Worm (Caenorhabditis elegans) whole organism, L1 larva: ENCODE data around the gene smc-5.

Experiments
- C04F5.9 ChIP-seq: sonication (generic microtip); optimal IDR thresholded peaks from 2 replicates; lab custom pipeline; 2016; ENCODE audit warnings: missing genetic modification characterization, missing compliant biosample characterization
- C16A3.4 ChIP-seq: fragments of 150-350 bp; optimal IDR thresholded peaks from 2 replicates; lab custom pipeline; 2014; ENCODE audit warnings: missing biosample characterization, missing genetic modification characterization
- C34B4.2 ChIP-seq: sonication (generic microtip); optimal IDR thresholded peaks from 2 replicates; lab custom pipeline; 2017; ENCODE audit warnings: mild to moderate bottlenecking, missing genetic modification characterization, missing compliant biosample characterization
- alr-1 ChIP-seq: fragments of 200-800 bp; sonication (Bioruptor generic); optimal IDR thresholded peaks from 2 replicates; lab custom pipeline; 2018; ENCODE audit warnings: borderline replicate concordance, mild to moderate bottlenecking, missing genetic modification characterization, missing compliant biosample characterization
- aly-2 ChIP-seq: fragments of 150-350 bp; optimal IDR thresholded peaks from 2 replicates; lab custom pipeline; 2014; ENCODE audit warnings: missing biosample characterization, missing genetic modification characterization
- ama-1 ChIP-seq: fragments of 150-350 bp; optimal IDR thresholded peaks from 2 replicates; lab custom pipeline; 2014
- ceh-8 ChIP-seq: fragments of 200-800 bp; sonication (Bioruptor generic); optimal IDR thresholded peaks from 2 replicates; lab custom pipeline; 2018; ENCODE audit warnings: mild to moderate bottlenecking, missing genetic modification characterization, moderate library complexity, missing compliant biosample characterization
- ceh-82 ChIP-seq, 3 experiments: fragments of 150-350 bp in 1 of 3; sonication (generic microtip) in 2 of 3; optimal IDR thresholded peaks; 2 replicates each; lab custom pipeline; 2014 to 2017; ENCODE audit warnings: missing biosample characterization in 3 of 3, missing genetic modification characterization in 3 of 3
- dsc-1 ChIP-seq: sonication (generic microtip); optimal IDR thresholded peaks from 2 replicates; lab custom pipeline; 2016; ENCODE audit warnings: mild to moderate bottlenecking, missing genetic modification characterization, missing compliant biosample characterization
- efl-1 ChIP-seq, 4 experiments: fragments of 150-350 bp; optimal IDR thresholded peaks in 3 of 4; peaks in 1 of 4; 1 replicate in 1 of 4; 2 replicates in 3 of 4; lab custom pipeline; 2014; ENCODE audit warnings: missing biosample characterization in 2 of 4, missing genetic modification characterization in 2 of 4, missing genetic modification reagents in 2 of 4
- efl-3 ChIP-seq: fragments of 200-800 bp; sonication (Bioruptor generic); optimal IDR thresholded peaks from 2 replicates; lab custom pipeline; 2018; ENCODE audit warnings: mild to moderate bottlenecking, missing genetic modification characterization, missing compliant biosample characterization
- elt-2 ChIP-seq: sonication (generic microtip); optimal IDR thresholded peaks from 2 replicates; lab custom pipeline; 2016; ENCODE audit warnings: missing genetic modification characterization, mild to moderate bottlenecking, inconsistent platforms, missing compliant biosample characterization, missing genetic modification reagents
- elt-3 ChIP-seq, 6 experiments: fragments of 150-350 bp in 1 of 6; sonication (generic microtip); optimal IDR thresholded peaks; 2 replicates each; lab custom pipeline; 2017 to 2018; ENCODE audit warnings: missing biosample characterization in 6 of 6, missing genetic modification characterization in 6 of 6, inconsistent platforms in 1 of 6
- fkh-10 ChIP-seq: sonication (generic microtip); optimal IDR thresholded peaks from 2 replicates; lab custom pipeline; 2017; ENCODE audit warnings: missing biosample characterization, missing genetic modification reagents, missing genetic modification characterization
- fkh-8 ChIP-seq: sonication (generic microtip); optimal IDR thresholded peaks from 2 replicates; lab custom pipeline; 2016; ENCODE audit warnings: mild to moderate bottlenecking, missing genetic modification characterization, missing compliant biosample characterization
- hlh-17 ChIP-seq: fragments of 200-800 bp; sonication (Bioruptor generic); optimal IDR thresholded peaks from 2 replicates; lab custom pipeline; 2018; ENCODE audit warnings: missing genetic modification characterization, mild to moderate bottlenecking, missing compliant biosample characterization, moderate library complexity, borderline replicate concordance
- hlh-4 ChIP-seq: sonication (generic microtip); optimal IDR thresholded peaks from 2 replicates; lab custom pipeline; 2016; ENCODE audit warnings: mild to moderate bottlenecking, missing genetic modification characterization, missing compliant biosample characterization
- irx-1 ChIP-seq: sonication (generic microtip); optimal IDR thresholded peaks from 2 replicates; lab custom pipeline; 2016; ENCODE audit warnings: missing genetic modification characterization, missing compliant biosample characterization
- lin-13 ChIP-seq: fragments of 150-350 bp; optimal IDR thresholded peaks from 2 replicates; lab custom pipeline; 2014; ENCODE audit warnings: missing biosample characterization, missing genetic modification reagents, missing genetic modification characterization
- lin-15B ChIP-seq: fragments of 150-350 bp; sonication (generic microtip); optimal IDR thresholded peaks from 3 replicates; lab custom pipeline; 2014; ENCODE audit warnings: missing biosample characterization, missing genetic modification characterization
- lin-39 ChIP-seq: fragments of 150-350 bp; optimal IDR thresholded peaks from 2 replicates; lab custom pipeline; 2014; ENCODE audit warnings: missing biosample characterization, missing genetic modification reagents, missing genetic modification characterization
- mab-9 ChIP-seq: fragments of 200-800 bp; sonication (Bioruptor generic); IDR thresholded peaks from 2 replicates; pipeline ENCODE4 v1.3.6; 2022; ENCODE audit warnings: missing genetic modification reagents, missing genetic modification characterization, missing compliant biosample characterization
- mdl-1 ChIP-seq, 2 experiments: fragments of 150-350 bp; optimal IDR thresholded peaks; 2 replicates each; lab custom pipeline; 2014 to 2017; ENCODE audit warnings: missing biosample characterization in 2 of 2, missing genetic modification characterization in 2 of 2, inconsistent platforms in 1 of 2
- nhr-11 ChIP-seq: fragments of 150-350 bp; optimal IDR thresholded peaks from 2 replicates; lab custom pipeline; 2014; ENCODE audit warnings: missing biosample characterization, missing genetic modification characterization
- nhr-19 ChIP-seq: fragments of 200-800 bp; sonication (Bioruptor generic); conservative IDR thresholded peaks from 2 replicates; pipeline ENCODE4 v1.3.6; 2022; ENCODE audit warnings: missing genetic modification characterization, missing compliant biosample characterization
- nhr-20 ChIP-seq: sonication (generic microtip); optimal IDR thresholded peaks from 2 replicates; lab custom pipeline; 2016; ENCODE audit warnings: mild to moderate bottlenecking, missing genetic modification characterization, missing compliant biosample characterization
- nhr-237 ChIP-seq: fragments of 150-350 bp; optimal IDR thresholded peaks from 2 replicates; lab custom pipeline; 2014; ENCODE audit warnings: missing biosample characterization, missing genetic modification characterization
- nhr-28 ChIP-seq: fragments of 150-350 bp; optimal IDR thresholded peaks from 2 replicates; lab custom pipeline; 2014; ENCODE audit warnings: missing biosample characterization, missing genetic modification characterization
- nhr-47 ChIP-seq: sonication (generic microtip); optimal IDR thresholded peaks from 2 replicates; lab custom pipeline; 2016; ENCODE audit warnings: mild to moderate bottlenecking, missing genetic modification characterization, moderate library complexity, missing compliant biosample characterization
- nhr-76 ChIP-seq: sonication (generic microtip); optimal IDR thresholded peaks from 2 replicates; lab custom pipeline; 2017; ENCODE audit warnings: missing biosample characterization, missing genetic modification characterization
- nhr-77 ChIP-seq: fragments of 150-350 bp; optimal IDR thresholded peaks from 2 replicates; lab custom pipeline; 2014; ENCODE audit warnings: missing biosample characterization, missing genetic modification characterization
- nhr-84 ChIP-seq: sonication (generic microtip); optimal IDR thresholded peaks from 2 replicates; lab custom pipeline; 2017; ENCODE audit warnings: missing biosample characterization, missing genetic modification characterization
- nhr-85 ChIP-seq: sonication (generic microtip); peaks from one replicate; lab custom pipeline; 2016; ENCODE audit warnings: missing genetic modification characterization, inconsistent platforms, missing compliant biosample characterization
- nhr-90 ChIP-seq: sonication (generic microtip); optimal IDR thresholded peaks from 2 replicates; lab custom pipeline; 2016; ENCODE audit warnings: mild to moderate bottlenecking, missing genetic modification characterization, missing compliant biosample characterization; ENCODE audit not compliant: poor library complexity
- rnt-1 ChIP-seq: sonication (generic microtip); optimal IDR thresholded peaks from 2 replicates; lab custom pipeline; 2016; ENCODE audit warnings: mild to moderate bottlenecking, missing genetic modification characterization, moderate library complexity, missing compliant biosample characterization
- snpc-4 ChIP-seq: fragments of 150-350 bp; optimal IDR thresholded peaks from 2 replicates; lab custom pipeline; 2014; ENCODE audit warnings: missing biosample characterization, missing genetic modification characterization
- snu-23 ChIP-seq: sonication (generic microtip); optimal IDR thresholded peaks from 2 replicates; lab custom pipeline; 2016; ENCODE audit warnings: missing genetic modification characterization, missing compliant biosample characterization
- sox-4 ChIP-seq: sonication (generic microtip); optimal IDR thresholded peaks from 2 replicates; lab custom pipeline; 2016; ENCODE audit warnings: missing genetic modification characterization, missing compliant biosample characterization
- sptf-1 ChIP-seq: fragments of 150-350 bp; optimal IDR thresholded peaks from 2 replicates; lab custom pipeline; 2014; ENCODE audit warnings: missing biosample characterization, missing genetic modification characterization
- unc-30 ChIP-seq: sonication (generic microtip); optimal IDR thresholded peaks from 2 replicates; lab custom pipeline; 2017; ENCODE audit warnings: missing biosample characterization, missing genetic modification characterization
- unc-62 ChIP-seq: fragments of 150-350 bp; optimal IDR thresholded peaks from 2 replicates; lab custom pipeline; 2014; ENCODE audit warnings: missing biosample characterization, missing genetic modification reagents, missing genetic modification characterization
- unc-86 ChIP-seq: sonication (generic microtip); optimal IDR thresholded peaks from 2 replicates; lab custom pipeline; 2016; ENCODE audit warnings: missing genetic modification characterization, missing compliant biosample characterization
- unc-98 ChIP-seq: fragments of 200-800 bp; sonication (Bioruptor generic); IDR thresholded peaks from 2 replicates; pipeline ENCODE4 v1.3.6; 2022; ENCODE audit warnings: missing genetic modification characterization, missing compliant biosample characterization
- vab-15 ChIP-seq: sonication (generic microtip); optimal IDR thresholded peaks from 2 replicates; lab custom pipeline; 2017; ENCODE audit warnings: missing genotype, mild to moderate bottlenecking, missing genetic modification characterization, missing compliant biosample characterization
- xbp-1 ChIP-seq: sonication (generic microtip); optimal IDR thresholded peaks from 2 replicates; lab custom pipeline; 2016; ENCODE audit warnings: missing genetic modification characterization, missing compliant biosample characterization
- zag-1 ChIP-seq: fragments of 150-350 bp; optimal IDR thresholded peaks from 2 replicates; lab custom pipeline; 2014; ENCODE audit warnings: missing biosample characterization, missing genetic modification characterization
- zip-4 ChIP-seq: fragments of 200-800 bp; sonication (Bioruptor generic); optimal IDR thresholded peaks from 2 replicates; lab custom pipeline; 2018; ENCODE audit warnings: mild to moderate bottlenecking, missing genetic modification characterization, moderate library complexity, missing compliant biosample characterization
- ztf-11 ChIP-seq, 2 experiments: sonication (generic microtip); optimal IDR thresholded peaks; 2 replicates each; lab custom pipeline; 2016 to 2017; ENCODE audit warnings: missing genetic modification characterization in 2 of 2, missing biosample characterization in 1 of 2, missing compliant biosample characterization in 1 of 2
- ztf-4 ChIP-seq: fragments of 150-350 bp; optimal IDR thresholded peaks from 2 replicates; lab custom pipeline; 2014; ENCODE audit warnings: missing biosample characterization, missing genetic modification characterization

smc-5 gene

ce11 chrII:5071265-5071664, 9.3 kb downstream of the smc-5 start, which contains the start of gene C27A2.7:
C27A2.7 (minus strand) TSS chrII:5071365.
- TF ChIP-seq rnt-1 (tag; lab: Kevin White, UChicago) (no peak), nhr-11 (tag; lab: Kevin White, UChicago) (no peak), nhr-85 (no peak), xbp-1 (tag; lab: Kevin White, UChicago) (no peak), elt-2 (tag; lab: Kevin White, UChicago) (no peak), nhr-84 (tag; lab: Kevin White, UChicago) (no peak), C16A3.4 (tag; lab: Kevin White, UChicago) (no peak), vab-15 (tag; lab: Kevin White, UChicago) (no peak), irx-1 (tag; lab: Kevin White, UChicago) (no peak), ama-1 (no peak), unc-62 (GFP tag; lab: Kevin White, UChicago) (no peak), ceh-8 (GFP tag; lab: Kevin White, UChicago) (no peak), nhr-77 (tag; lab: Kevin White, UChicago) (no peak), C04F5.9 (tag; lab: Kevin White, UChicago) (no peak), C34B4.2 (no peak), unc-98 (GFP tag; lab: Robert Waterston, UW) (no peak), sptf-1 (tag; lab: Kevin White, UChicago) (no peak)
- TF ChIP-seq, all 84 proteins: peak for 0

ce11 chrII:5081124-5081913, 19.4 kb downstream of the smc-5 start, which contains the start of gene dsh-2:
dsh-2 (minus strand) TSS chrII:5081174.
- TF ChIP-seq nhr-237 (tag; lab: Kevin White, UChicago): no peak
- TF ChIP-seq nhr-20 (tag; lab: Kevin White, UChicago): peak; percentile 70
- peak in 1 of 3 experiments; percentile 15 for TF ChIP-seq ceh-82 (tag; optimal IDR thresholded peaks at IDR 0.05; lab: Kevin White, UChicago)
- TF ChIP-seq lin-39: no peak
- TF ChIP-seq nhr-28 (tag; lab: Kevin White, UChicago): no peak
- peak; percentile 63 for TF ChIP-seq nhr-90 (tag; lab: Kevin White, UChicago)
- TF ChIP-seq hlh-4 (tag; lab: Kevin White, UChicago): no peak
- no peak for TF ChIP-seq snpc-4
- TF ChIP-seq ztf-4 (tag; lab: Kevin White, UChicago): peak; percentile 21
- peak; percentile 74 for TF ChIP-seq snu-23 (GFP tag; lab: Kevin White, UChicago)
- no peak for TF ChIP-seq nhr-76
- peak; percentile 52 for TF ChIP-seq C16A3.4 (tag; lab: Kevin White, UChicago)
- TF ChIP-seq elt-3 (tag; optimal IDR thresholded peaks at IDR 0.05; lab: Kevin White, UChicago): peak in 3 of 6 experiments; percentile 36 to 51 (median 41)
- peak; percentile 48 for TF ChIP-seq nhr-47 (tag; lab: Kevin White, UChicago)
- no peak for TF ChIP-seq irx-1 (tag; lab: Kevin White, UChicago)
- TF ChIP-seq hlh-17 (GFP tag; lab: Kevin White, UChicago): no peak
- no peak for TF ChIP-seq C34B4.2
- TF ChIP-seq ztf-11 (tag; optimal IDR thresholded peaks at IDR 0.05; lab: Kevin White, UChicago): peak in 1 of 2 experiments; percentile 10
- TF ChIP-seq mab-9 (GFP tag; lab: Robert Waterston, UW): no peak
- no peak for TF ChIP-seq zag-1 (tag; lab: Kevin White, UChicago)
- TF ChIP-seq alr-1 (tag; lab: Kevin White, UChicago): no peak
- peak; percentile 72 to 82 for TF ChIP-seq efl-1 (optimal IDR thresholded peaks at IDR 0.05; lab: Kevin White, UChicago)
- TF ChIP-seq efl-1 (GFP tag; optimal IDR thresholded peaks at IDR 0.05 in 1 of 2; lab: Kevin White, UChicago): peak; percentile 82 to 98
- TF ChIP-seq nhr-11 (tag; lab: Kevin White, UChicago): no peak
- TF ChIP-seq efl-3 (GFP tag; lab: Kevin White, UChicago): no peak
- peak; percentile 13 for TF ChIP-seq lin-15B (tag; lab: Kevin White, UChicago)
- no peak for TF ChIP-seq fkh-10 (GFP tag; lab: Kevin White, UChicago)
- no peak for TF ChIP-seq fkh-8 (tag; lab: Kevin White, UChicago)
- no peak for TF ChIP-seq zip-4 (GFP tag; lab: Kevin White, UChicago)
- no peak for TF ChIP-seq unc-30 (tag; lab: Kevin White, UChicago)
- no peak for TF ChIP-seq dsc-1 (tag; lab: Kevin White, UChicago)
- TF ChIP-seq mdl-1 (tag; optimal IDR thresholded peaks at IDR 0.05; lab: Kevin White, UChicago): peak in 1 of 2 experiments; percentile 62
- no peak for TF ChIP-seq sox-4
- TF ChIP-seq lin-13 (GFP tag; lab: Kevin White, UChicago): peak; percentile 32
- TF ChIP-seq aly-2 (tag; lab: Kevin White, UChicago): peak; percentile 32
- TF ChIP-seq nhr-77 (tag; lab: Kevin White, UChicago): peak; percentile 32
- TF ChIP-seq unc-62 (GFP tag; lab: Kevin White, UChicago): no peak
- TF ChIP-seq unc-86 (tag; lab: Kevin White, UChicago): no peak
- peak; percentile 30 for TF ChIP-seq nhr-19 (GFP tag; lab: Robert Waterston, UW)
